Worm (Caenorhabditis elegans): ENCODE measurements around the gene acr-17.

DNA sequence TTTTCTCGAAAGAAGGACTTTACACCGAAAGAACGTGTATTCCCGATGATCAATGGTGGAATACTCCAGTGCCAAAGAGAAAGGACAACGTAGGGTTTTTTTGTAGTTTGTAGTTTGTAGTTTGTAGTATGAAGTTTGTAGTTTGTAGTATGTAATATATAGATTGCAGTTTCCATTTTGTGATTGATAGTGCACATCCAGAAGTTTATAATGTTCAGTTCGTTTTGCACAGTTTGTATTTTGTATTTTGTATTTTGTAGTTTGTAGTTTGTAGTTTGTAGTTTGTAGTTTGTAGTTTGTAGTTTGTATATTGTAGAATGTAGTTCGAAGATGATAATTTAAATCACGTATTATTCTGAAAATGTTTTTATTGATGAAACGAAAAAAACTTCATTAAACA, 9.0 kb downstream of the acr-17 start:
- TF ChIP-seq elt-3 (tag; optimal IDR thresholded peaks at IDR 0.05) (no peak), unc-62 (GFP tag; optimal IDR thresholded peaks at IDR 0.05) (no peak), lin-13 (GFP tag; optimal IDR thresholded peaks at IDR 0.05) (no peak), nhr-237 (tag; optimal IDR thresholded peaks at IDR 0.05) (no peak), ama-1 (optimal IDR thresholded peaks at IDR 0.05) (no peak), fos-1 (tag; optimal IDR thresholded peaks at IDR 0.05) (no peak)
